Worm (Caenorhabditis elegans) whole organism, L1 larva: ENCODE measurements around the gene C14C11.2.
"Not testable (repeated sequence)": the region's sequence is repeated elsewhere in the genome, so short reads cannot be mapped to it uniquely, and the experiment has no call there.

Source experiments
- aha-1 ChIP-seq: fragments of 150-350 bp; optimal IDR thresholded peaks from 2 replicates; lab custom pipeline; 2014; ENCODE audit warnings: missing biosample characterization, missing genetic modification characterization
- aly-2 ChIP-seq: fragments of 150-350 bp; optimal IDR thresholded peaks from 2 replicates; lab custom pipeline; 2014; ENCODE audit warnings: missing biosample characterization, missing genetic modification characterization
- ama-1 ChIP-seq: fragments of 150-350 bp; optimal IDR thresholded peaks from 2 replicates; lab custom pipeline; 2014
- ceh-88 ChIP-seq: fragments of 200-800 bp; sonication (Bioruptor generic); IDR thresholded peaks from 2 replicates; pipeline ENCODE4 v1.3.6; 2022; ENCODE audit warnings: missing genetic modification characterization, missing compliant biosample characterization
- dpl-1 ChIP-seq, 3 experiments: fragments of 150-350 bp in 2 of 3; sonication (generic microtip) in 1 of 3; optimal IDR thresholded peaks; 2 replicates each; lab custom pipeline; 2014 to 2017; ENCODE audit warnings: missing biosample characterization in 3 of 3, missing genetic modification characterization in 3 of 3, missing genetic modification reagents in 3 of 3
- dsc-1 ChIP-seq: sonication (generic microtip); optimal IDR thresholded peaks from 2 replicates; lab custom pipeline; 2016; ENCODE audit warnings: mild to moderate bottlenecking, missing genetic modification characterization, missing compliant biosample characterization
- efl-1 ChIP-seq, 4 experiments: fragments of 150-350 bp; optimal IDR thresholded peaks in 3 of 4; peaks in 1 of 4; 1 replicate in 1 of 4; 2 replicates in 3 of 4; lab custom pipeline; 2014; ENCODE audit warnings: missing biosample characterization in 2 of 4, missing genetic modification characterization in 2 of 4, missing genetic modification reagents in 2 of 4
- egl-13 ChIP-seq: sonication (generic microtip); optimal IDR thresholded peaks from 2 replicates; lab custom pipeline; 2016; ENCODE audit warnings: missing genotype, missing genetic modification reagents, missing genetic modification characterization, missing compliant biosample characterization
- egl-27 ChIP-seq, 2 experiments: fragments of 150-350 bp in 1 of 2; sonication (generic microtip); optimal IDR thresholded peaks; 3 replicates each; lab custom pipeline; 2017 to 2018; ENCODE audit warnings: missing biosample characterization in 2 of 2, missing genetic modification characterization in 2 of 2, missing genetic modification reagents in 2 of 2
- elt-2 ChIP-seq: sonication (generic microtip); optimal IDR thresholded peaks from 2 replicates; lab custom pipeline; 2016; ENCODE audit warnings: missing genetic modification characterization, mild to moderate bottlenecking, inconsistent platforms, missing compliant biosample characterization, missing genetic modification reagents
- ets-5 ChIP-seq: fragments of 200-800 bp; sonication (Bioruptor generic); IDR thresholded peaks from 2 replicates; pipeline ENCODE4 v1.3.6; 2022; ENCODE audit warnings: missing genetic modification characterization, missing compliant biosample characterization
- fkh-10 ChIP-seq: sonication (generic microtip); optimal IDR thresholded peaks from 2 replicates; lab custom pipeline; 2017; ENCODE audit warnings: missing biosample characterization, missing genetic modification reagents, missing genetic modification characterization
- fkh-4 ChIP-seq: sonication (generic microtip); optimal IDR thresholded peaks from 2 replicates; lab custom pipeline; 2016; ENCODE audit warnings: missing compliant biosample characterization, missing genetic modification characterization, borderline replicate concordance
- fkh-8 ChIP-seq: sonication (generic microtip); optimal IDR thresholded peaks from 2 replicates; lab custom pipeline; 2016; ENCODE audit warnings: mild to moderate bottlenecking, missing genetic modification characterization, missing compliant biosample characterization
- fos-1 ChIP-seq: fragments of 150-350 bp; optimal IDR thresholded peaks from 2 replicates; lab custom pipeline; 2014; ENCODE audit warnings: missing biosample characterization, missing genetic modification characterization
- grh-1 ChIP-seq: fragments of 200-800 bp; sonication (Bioruptor generic); IDR thresholded peaks from 2 replicates; pipeline ENCODE4 v1.3.6; 2022; ENCODE audit warnings: missing genetic modification reagents, missing genetic modification characterization, missing compliant biosample characterization
- hpl-2 ChIP-seq: fragments of 150-350 bp; optimal IDR thresholded peaks from 2 replicates; lab custom pipeline; 2014; ENCODE audit warnings: missing biosample characterization, missing genetic modification reagents, missing genetic modification characterization
- lin-14 ChIP-seq: fragments of 200-800 bp; sonication (Bioruptor generic); optimal IDR thresholded peaks from 2 replicates; lab custom pipeline; 2018; ENCODE audit warnings: mild to moderate bottlenecking, missing genetic modification characterization, moderate library complexity, missing compliant biosample characterization
- lir-3 ChIP-seq: sonication (generic microtip); optimal IDR thresholded peaks from 2 replicates; lab custom pipeline; 2016; ENCODE audit warnings: mild to moderate bottlenecking, missing genetic modification characterization, moderate library complexity, missing compliant biosample characterization; ENCODE audit not compliant: poor library complexity
- lsy-2 ChIP-seq, 2 experiments: fragments of 150-350 bp; optimal IDR thresholded peaks; 2 replicates each; lab custom pipeline; 2014; ENCODE audit warnings: missing biosample characterization in 2 of 2, missing genetic modification characterization in 2 of 2
- mab-9 ChIP-seq: fragments of 200-800 bp; sonication (Bioruptor generic); IDR thresholded peaks from 2 replicates; pipeline ENCODE4 v1.3.6; 2022; ENCODE audit warnings: missing genetic modification reagents, missing genetic modification characterization, missing compliant biosample characterization
- mdl-1 ChIP-seq, 2 experiments: fragments of 150-350 bp; optimal IDR thresholded peaks; 2 replicates each; lab custom pipeline; 2014 to 2017; ENCODE audit warnings: missing biosample characterization in 2 of 2, missing genetic modification characterization in 2 of 2, inconsistent platforms in 1 of 2
- nhr-19 ChIP-seq: fragments of 200-800 bp; sonication (Bioruptor generic); conservative IDR thresholded peaks from 2 replicates; pipeline ENCODE4 v1.3.6; 2022; ENCODE audit warnings: missing genetic modification characterization, missing compliant biosample characterization
- nhr-237 ChIP-seq: fragments of 150-350 bp; optimal IDR thresholded peaks from 2 replicates; lab custom pipeline; 2014; ENCODE audit warnings: missing biosample characterization, missing genetic modification characterization
- nhr-71 ChIP-seq: sonication (generic microtip); optimal IDR thresholded peaks from 2 replicates; lab custom pipeline; 2016; ENCODE audit warnings: mild to moderate bottlenecking, missing genetic modification characterization, moderate library complexity, missing compliant biosample characterization
- nhr-76 ChIP-seq: sonication (generic microtip); optimal IDR thresholded peaks from 2 replicates; lab custom pipeline; 2017; ENCODE audit warnings: missing biosample characterization, missing genetic modification characterization
- nhr-85 ChIP-seq: sonication (generic microtip); peaks from one replicate; lab custom pipeline; 2016; ENCODE audit warnings: missing genetic modification characterization, inconsistent platforms, missing compliant biosample characterization
- rnt-1 ChIP-seq: sonication (generic microtip); optimal IDR thresholded peaks from 2 replicates; lab custom pipeline; 2016; ENCODE audit warnings: mild to moderate bottlenecking, missing genetic modification characterization, moderate library complexity, missing compliant biosample characterization
- skn-1 ChIP-seq: fragments of 150-350 bp; optimal IDR thresholded peaks from 2 replicates; lab custom pipeline; 2014; ENCODE audit warnings: missing biosample characterization, missing genetic modification characterization
- snu-23 ChIP-seq: sonication (generic microtip); optimal IDR thresholded peaks from 2 replicates; lab custom pipeline; 2016; ENCODE audit warnings: missing genetic modification characterization, missing compliant biosample characterization
- sptf-1 ChIP-seq: fragments of 150-350 bp; optimal IDR thresholded peaks from 2 replicates; lab custom pipeline; 2014; ENCODE audit warnings: missing biosample characterization, missing genetic modification characterization
- tbx-2 ChIP-seq: sonication (generic microtip); optimal IDR thresholded peaks from 2 replicates; lab custom pipeline; 2016; ENCODE audit warnings: missing genetic modification characterization, missing compliant biosample characterization
- unc-130 ChIP-seq: fragments of 150-350 bp; optimal IDR thresholded peaks from 2 replicates; lab custom pipeline; 2017; ENCODE audit warnings: missing biosample characterization, missing genetic modification characterization, inconsistent platforms
- unc-62 ChIP-seq: fragments of 150-350 bp; optimal IDR thresholded peaks from 2 replicates; lab custom pipeline; 2014; ENCODE audit warnings: missing biosample characterization, missing genetic modification reagents, missing genetic modification characterization
- unc-98 ChIP-seq: fragments of 200-800 bp; sonication (Bioruptor generic); IDR thresholded peaks from 2 replicates; pipeline ENCODE4 v1.3.6; 2022; ENCODE audit warnings: missing genetic modification characterization, missing compliant biosample characterization
- vab-15 ChIP-seq: sonication (generic microtip); optimal IDR thresholded peaks from 2 replicates; lab custom pipeline; 2017; ENCODE audit warnings: missing genotype, mild to moderate bottlenecking, missing genetic modification characterization, missing compliant biosample characterization
- ztf-11 ChIP-seq, 2 experiments: sonication (generic microtip); optimal IDR thresholded peaks; 2 replicates each; lab custom pipeline; 2016 to 2017; ENCODE audit warnings: missing genetic modification characterization in 2 of 2, missing biosample characterization in 1 of 2, missing compliant biosample characterization in 1 of 2

The C14C11.2 gene

ce11 chrV:5634445-5634844 is 26.5 kb upstream of the C14C11.2 start:
- TF ChIP-seq dsc-1 (tag; lab: Kevin White, UChicago): no peak
- TF ChIP-seq elt-2 (tag; lab: Kevin White, UChicago): peak; percentile 57
- TF ChIP-seq efl-1 (optimal IDR thresholded peaks at IDR 0.05; lab: Kevin White, UChicago): no peak
- TF ChIP-seq efl-1 (GFP tag; optimal IDR thresholded peaks at IDR 0.05 in 1 of 2; lab: Kevin White, UChicago): peak in 1 of 2 experiments; percentile 80

ce11 chrV:5640072-5640471 is 20.9 kb upstream of the C14C11.2 start:
- not testable (repeated sequence) for TF ChIP-seq efl-1 (optimal IDR thresholded peaks at IDR 0.05; lab: Kevin White, UChicago)
- TF ChIP-seq efl-1 (GFP tag; optimal IDR thresholded peaks at IDR 0.05 in 1 of 2; lab: Kevin White, UChicago) (peak; percentile 34 to 62), unc-98 (GFP tag; lab: Robert Waterston, UW) (peak; percentile 15; the same call in 1 of the 2 replicates)

- TF ChIP-seq mab-9 (GFP tag; lab: Robert Waterston, UW): no peak
- TF ChIP-seq lsy-2 (tag; optimal IDR thresholded peaks at IDR 0.05; lab: Kevin White, UChicago): no peak
- no peak for TF ChIP-seq dpl-1 (GFP tag; optimal IDR thresholded peaks at IDR 0.05; lab: Kevin White, UChicago)
- no peak for TF ChIP-seq nhr-76 (tag; lab: Kevin White, UChicago)
- TF ChIP-seq aha-1 (tag; lab: Kevin White, UChicago): no peak
- TF ChIP-seq fkh-4: no peak
- TF ChIP-seq aly-2 (tag; lab: Kevin White, UChicago): no peak
- TF ChIP-seq vab-15 (tag; lab: Kevin White, UChicago): no peak
- TF ChIP-seq lir-3 (tag; lab: Kevin White, UChicago): no peak
- no peak for TF ChIP-seq ets-5
These were observed 16.8 kb upstream of the C14C11.2 start, which contains the start of gene srx-117 for ce11 chrV:5644171-5644570. srx-117 (plus strand) TSS chrV:5644471.

- TF ChIP-seq efl-1 (optimal IDR thresholded peaks at IDR 0.05; lab: Kevin White, UChicago): no peak
- peak in 1 of 2 experiments; percentile 67 for TF ChIP-seq efl-1 (GFP tag; optimal IDR thresholded peaks at IDR 0.05 in 1 of 2; lab: Kevin White, UChicago)
- TF ChIP-seq elt-2 (tag; lab: Kevin White, UChicago): peak; percentile 53
- no peak for TF ChIP-seq unc-62 (GFP tag; lab: Kevin White, UChicago)
- no peak for TF ChIP-seq sptf-1 (tag; lab: Kevin White, UChicago)
- no peak for TF ChIP-seq fos-1 (tag; lab: Kevin White, UChicago)
These were observed 13.6 kb upstream of the C14C11.2 start, which contains the start of gene C14C11.4 for ce11 chrV:5647359-5647758. C14C11.4 (plus strand) TSS chrV:5647610.

- no peak for TF ChIP-seq mdl-1 (tag; optimal IDR thresholded peaks at IDR 0.05; lab: Kevin White, UChicago)
- TF ChIP-seq hpl-2 (GFP tag; lab: Kevin White, UChicago): no peak
- no peak for TF ChIP-seq unc-130 (tag; lab: Kevin White, UChicago)
- TF ChIP-seq egl-27 (tag; optimal IDR thresholded peaks at IDR 0.05; lab: Kevin White, UChicago): no peak
- TF ChIP-seq skn-1: no peak
- TF ChIP-seq ama-1 (lab: Kevin White, UChicago): no peak
- no peak for TF ChIP-seq rnt-1
- TF ChIP-seq ets-5: no peak
- peak; percentile 47 for TF ChIP-seq nhr-85 (tag; lab: Kevin White, UChicago)
- TF ChIP-seq fkh-8 (tag; lab: Kevin White, UChicago): peak; percentile 78
- TF ChIP-seq lsy-2 (tag; optimal IDR thresholded peaks at IDR 0.05; lab: Kevin White, UChicago): peak in 1 of 2 experiments; percentile 15
- TF ChIP-seq tbx-2 (tag; lab: Kevin White, UChicago): no peak
- TF ChIP-seq ztf-11 (tag; optimal IDR thresholded peaks at IDR 0.05; lab: Kevin White, UChicago): no peak
- peak; percentile 12 for TF ChIP-seq nhr-71 (tag; lab: Kevin White, UChicago)
- no peak for TF ChIP-seq egl-13 (tag; lab: Kevin White, UChicago)
- TF ChIP-seq fkh-10: no peak
- TF ChIP-seq grh-1 (GFP tag; lab: Robert Waterston, UW): no peak
- no peak for TF ChIP-seq nhr-19 (GFP tag; lab: Robert Waterston, UW)
- TF ChIP-seq snu-23 (GFP tag; lab: Kevin White, UChicago): peak; percentile 8
- TF ChIP-seq ceh-88 (GFP tag; lab: Robert Waterston, UW): no peak
- TF ChIP-seq nhr-237: no peak
- no peak for TF ChIP-seq vab-15 (tag; lab: Kevin White, UChicago)
- peak; percentile 62 for TF ChIP-seq lin-14 (GFP tag; lab: Kevin White, UChicago)
- TF ChIP-seq, all 84 proteins: peak for 6
These were observed 9.1 kb upstream of the C14C11.2 start for ce11 chrV:5651905-5652304.
